Worm (Caenorhabditis elegans) whole organism, L3 larva: Measurements from ENCODE around the gene C54F6.5.

Experiments
- R02D3.7 ChIP-seq: fragments of 150-350 bp; optimal IDR thresholded peaks from 2 replicates; lab custom pipeline; 2014; ENCODE audit warnings: missing biosample characterization, missing genetic modification characterization
- ZK546.5 ChIP-seq: sonication (generic microtip); optimal IDR thresholded peaks from 2 replicates; lab custom pipeline; 2017; ENCODE audit warnings: missing biosample characterization, missing genetic modification characterization
- nfya-1 ChIP-seq: sonication (generic microtip); optimal IDR thresholded peaks from 2 replicates; lab custom pipeline; 2017; ENCODE audit warnings: missing genetic modification characterization, mild to moderate bottlenecking, missing compliant biosample characterization, antibody characterized with exemption, moderate library complexity; ENCODE audit not compliant: insufficient read depth
- nhr-23 ChIP-seq: fragments of 150-350 bp; optimal IDR thresholded peaks from 2 replicates; lab custom pipeline; 2014; ENCODE audit warnings: missing biosample characterization, missing genetic modification reagents, missing genetic modification characterization
- skn-1 ChIP-seq: fragments of 150-350 bp; optimal IDR thresholded peaks from 2 replicates; lab custom pipeline; 2014; ENCODE audit warnings: missing biosample characterization, missing genetic modification characterization
- snpc-4 ChIP-seq: fragments of 150-350 bp; optimal IDR thresholded peaks from 2 replicates; lab custom pipeline; 2014; ENCODE audit warnings: missing biosample characterization, missing genetic modification characterization
- tbx-2 ChIP-seq: sonication (generic microtip); optimal IDR thresholded peaks from 2 replicates; lab custom pipeline; 2016; ENCODE audit warnings: mild to moderate bottlenecking, missing genetic modification characterization, missing compliant biosample characterization
- unc-62 ChIP-seq: fragments of 150-350 bp; sonication (generic microtip); optimal IDR thresholded peaks from 4 replicates; lab custom pipeline; 2014; ENCODE audit warnings: missing biosample characterization, missing genetic modification reagents, missing genetic modification characterization
- zag-1 ChIP-seq: fragments of 150-350 bp; optimal IDR thresholded peaks from 2 replicates; lab custom pipeline; 2014; ENCODE audit warnings: missing biosample characterization, missing genetic modification characterization

- no peak for TF ChIP-seq unc-62 (GFP tag; lab: Kevin White, UChicago)
- no peak for TF ChIP-seq skn-1
- TF ChIP-seq nfya-1 (tag; lab: Kevin White, UChicago), result no peak
- no peak for TF ChIP-seq zag-1 (tag; lab: Kevin White, UChicago)
- TF ChIP-seq nhr-23, result no peak
- no peak for TF ChIP-seq snpc-4 (tag; lab: Kevin White, UChicago)
- TF ChIP-seq tbx-2 (tag; lab: Kevin White, UChicago), result no peak
- no peak for TF ChIP-seq R02D3.7 (tag; lab: Kevin White, UChicago)
- no peak for TF ChIP-seq ZK546.5 (tag; lab: Kevin White, UChicago)
Observed at ce11 chrV:7551821-7552220, 22.9 kb downstream of the C54F6.5 start, which contains the start of gene F19F10.3.
